Worm (Caenorhabditis elegans) whole organism, early embryonic: Measurements from ENCODE around the gene egl-36.

Experiments used
- B0310.2 ChIP-seq: sonication (generic microtip); optimal IDR thresholded peaks from 2 replicates; lab custom pipeline; 2016; ENCODE audit warnings: mild to moderate bottlenecking, missing genetic modification characterization, missing compliant biosample characterization
- ama-1 ChIP-seq: fragments of 150-350 bp; optimal IDR thresholded peaks from 2 replicates; lab custom pipeline; 2014
- ets-7 ChIP-seq: sonication (generic microtip); optimal IDR thresholded peaks from 2 replicates; lab custom pipeline; 2016; ENCODE audit warnings: missing genotype, missing genetic modification characterization, missing compliant biosample characterization
- flt-1 ChIP-seq: fragments of 200-800 bp; sonication (Bioruptor generic); IDR thresholded peaks from 2 replicates; pipeline ENCODE4 v1.3.6; 2022; ENCODE audit warnings: missing genetic modification characterization, missing compliant biosample characterization
- hnd-1 ChIP-seq: sonication (generic microtip); optimal IDR thresholded peaks from 2 replicates; lab custom pipeline; 2016; ENCODE audit warnings: missing genetic modification characterization, missing compliant biosample characterization
- pes-1 ChIP-seq: fragments of 200-800 bp; sonication (Bioruptor generic); IDR thresholded peaks from 2 replicates; pipeline ENCODE4 v1.3.6; 2022; ENCODE audit warnings: missing genetic modification reagents, missing genetic modification characterization, missing compliant biosample characterization
- scrt-1 ChIP-seq: fragments of 200-800 bp; sonication (Bioruptor generic); IDR thresholded peaks from 2 replicates; pipeline ENCODE4 v1.3.6; 2022; ENCODE audit warnings: missing genetic modification characterization, missing compliant biosample characterization
- tbx-37 ChIP-seq: fragments of 200-800 bp; sonication (Bioruptor generic); conservative IDR thresholded peaks from 2 replicates; pipeline ENCODE4 v1.3.6; 2022; ENCODE audit warnings: missing genetic modification reagents, missing genetic modification characterization, missing compliant biosample characterization
- tra-4 ChIP-seq: sonication (generic microtip); optimal IDR thresholded peaks from 2 replicates; lab custom pipeline; 2017; ENCODE audit warnings: missing genetic modification characterization, missing compliant biosample characterization

- TF ChIP-seq ama-1 (lab: Kevin White, UChicago) (no peak), B0310.2 (tag; lab: Kevin White, UChicago) (no peak), ets-7 (tag; lab: Kevin White, UChicago) (no peak), flt-1 (GFP tag; lab: Robert Waterston, UW) (no peak), tbx-37 (no peak), hnd-1 (tag; lab: Kevin White, UChicago) (no peak), tra-4 (no peak), scrt-1 (GFP tag; lab: Robert Waterston, UW) (no peak), pes-1 (GFP tag; lab: Robert Waterston, UW) (no peak)
These were observed 33.0 kb downstream of the egl-36 start for ce11 chrX:10766966-10767644.
